Fruit fly (Drosophila melanogaster) whole organism, embryonic: ENCODE measurements around the gene Lamtor4.

Experiments
- CG10267 ChIP-seq: fragments of 200-800 bp; sonication (Bioruptor generic); optimal IDR thresholded peaks from 2 replicates; lab custom pipeline; 2018; ENCODE audit warnings: missing biosample characterization, mild to moderate bottlenecking, missing genetic modification characterization, moderate library complexity
- CG10462 ChIP-seq: fragments of 200-800 bp; sonication (Bioruptor generic); optimal IDR thresholded peaks from 2 replicates; lab custom pipeline; 2016; ENCODE audit warnings: missing biosample characterization, missing genetic modification characterization
- CG10979 ChIP-seq: fragments of 200-800 bp; sonication (Bioruptor generic); optimal IDR thresholded peaks from 2 replicates; lab custom pipeline; 2018; ENCODE audit warnings: missing biosample characterization, mild to moderate bottlenecking, missing genetic modification characterization, moderate library complexity
- CG11093 ChIP-seq: fragments of 200-800 bp; sonication (Bioruptor generic); IDR thresholded peaks from 3 replicates; pipeline ENCODE4 v1.3.6; 2022; ENCODE audit warnings: missing biosample characterization, missing genetic modification characterization
- CG12236 ChIP-seq: fragments of 200-800 bp; sonication (Bioruptor generic); optimal IDR thresholded peaks from 2 replicates; lab custom pipeline; 2016; ENCODE audit warnings: missing biosample characterization, missing genetic modification characterization
- CG12744 ChIP-seq: fragments of 200-800 bp; sonication (Bioruptor generic); optimal IDR thresholded peaks from 2 replicates; lab custom pipeline; 2016; ENCODE audit warnings: missing biosample characterization, missing genetic modification characterization
- CG15696 ChIP-seq: fragments of 200-800 bp; sonication (Bioruptor generic); optimal IDR thresholded peaks from 2 replicates; lab custom pipeline; 2019; ENCODE audit warnings: missing biosample characterization, mild to moderate bottlenecking, missing genetic modification characterization, moderate library complexity
- CG16863 ChIP-seq: fragments of 200-800 bp; sonication (Bioruptor generic); optimal IDR thresholded peaks from 3 replicates; lab custom pipeline; 2016; ENCODE audit warnings: missing biosample characterization, missing genetic modification characterization
- CG17359 ChIP-seq: fragments of 200-800 bp; sonication (Bioruptor generic); optimal IDR thresholded peaks from 3 replicates; lab custom pipeline; 2018; ENCODE audit warnings: missing biosample characterization, mild to moderate bottlenecking, missing genetic modification characterization, moderate library complexity
- CG17361 ChIP-seq: fragments of 200-800 bp; sonication (Bioruptor generic); IDR thresholded peaks from 3 replicates; pipeline ENCODE4 v1.3.6; 2022; ENCODE audit warnings: missing biosample characterization, missing genetic modification characterization
- CG18599 ChIP-seq: fragments of 200-800 bp; sonication (Bioruptor generic); optimal IDR thresholded peaks from 3 replicates; lab custom pipeline; 2017; ENCODE audit warnings: missing biosample characterization, missing genetic modification characterization, mild to moderate bottlenecking, moderate library complexity, missing genetic modification reagents
- CG18764 ChIP-seq: fragments of 200-800 bp; sonication (Bioruptor generic); optimal IDR thresholded peaks from 3 replicates; lab custom pipeline; 2016; ENCODE audit warnings: missing biosample characterization, missing genetic modification characterization
- CG2120 ChIP-seq: fragments of 200-800 bp; sonication (Bioruptor generic); optimal IDR thresholded peaks from 3 replicates; lab custom pipeline; 2016; ENCODE audit warnings: missing biosample characterization, missing genetic modification characterization
- CG30403 ChIP-seq: fragments of 200-800 bp; sonication (Bioruptor generic); optimal IDR thresholded peaks from 3 replicates; lab custom pipeline; 2016; ENCODE audit warnings: missing biosample characterization, missing genetic modification characterization
- CG31441 ChIP-seq: fragments of 200-800 bp; sonication (Bioruptor generic); IDR thresholded peaks from 2 replicates; pipeline ENCODE4 v1.3.6; 2022; ENCODE audit warnings: missing biosample characterization, missing genetic modification characterization
- CG34376 ChIP-seq: fragments of 200-800 bp; sonication (Bioruptor generic); optimal IDR thresholded peaks from 2 replicates; lab custom pipeline; 2018; ENCODE audit warnings: missing biosample characterization, mild to moderate bottlenecking, missing genetic modification characterization
- CG3995 ChIP-seq: fragments of 200-800 bp; sonication (Bioruptor generic); optimal IDR thresholded peaks from 3 replicates; lab custom pipeline; 2016; ENCODE audit warnings: missing biosample characterization, missing genetic modification characterization
- CG43689 ChIP-seq: fragments of 200-800 bp; sonication (Bioruptor generic); IDR thresholded peaks from 2 replicates; pipeline ENCODE4 v1.3.6; 2022; ENCODE audit warnings: missing biosample characterization, missing genetic modification characterization
- CG6791 ChIP-seq: fragments of 200-800 bp; sonication (Bioruptor generic); IDR thresholded peaks from 3 replicates; pipeline ENCODE4 v1.3.6; 2022; ENCODE audit warnings: missing biosample characterization, missing genetic modification characterization; ENCODE audit not compliant: partially characterized antibody
- CG7745 ChIP-seq: fragments of 200-800 bp; sonication (Bioruptor generic); optimal IDR thresholded peaks from 2 replicates; lab custom pipeline; 2018; ENCODE audit warnings: missing biosample characterization, mild to moderate bottlenecking, missing genetic modification characterization, moderate library complexity
- CG7987 ChIP-seq: fragments of 200-800 bp; sonication (Bioruptor generic); optimal IDR thresholded peaks from 2 replicates; lab custom pipeline; 2018; ENCODE audit warnings: missing biosample characterization, mild to moderate bottlenecking, missing genetic modification characterization, moderate library complexity
- CG8290 ChIP-seq, 3 experiments: fragments of 200-800 bp; sonication (Bioruptor generic); optimal IDR thresholded peaks; 2 replicates each; lab custom pipeline; 2016 to 2019; ENCODE audit warnings: missing biosample characterization in 3 of 3, missing genetic modification characterization in 3 of 3, mild to moderate bottlenecking in 2 of 3, moderate library complexity in 1 of 3
- CHES-1-like ChIP-seq: fragments of 200-800 bp; sonication (Bioruptor generic); optimal IDR thresholded peaks from 2 replicates; lab custom pipeline; 2016; ENCODE audit warnings: missing biosample characterization, missing genetic modification characterization
- CkIIα-i1 ChIP-seq: fragments of 200-800 bp; sonication (Bioruptor generic); IDR thresholded peaks from 2 replicates; pipeline ENCODE4 v1.3.6; 2022; ENCODE audit warnings: missing biosample characterization, missing genetic modification characterization
- CrebB ChIP-seq: fragments of 200-800 bp; sonication (Bioruptor generic); optimal IDR thresholded peaks from 3 replicates; lab custom pipeline; 2018; ENCODE audit warnings: missing biosample characterization, mild to moderate bottlenecking, missing genetic modification characterization
- Dad ChIP-seq: fragments of 200-800 bp; sonication (Bioruptor generic); optimal IDR thresholded peaks from 3 replicates; lab custom pipeline; 2016; ENCODE audit warnings: missing biosample characterization, missing genetic modification characterization
- Ets65A ChIP-seq: fragments of 200-800 bp; sonication (Bioruptor generic); peaks from one replicate; lab custom pipeline; 2016; ENCODE audit warnings: missing biosample characterization, missing genetic modification characterization
- Fer2 ChIP-seq: fragments of 200-800 bp; sonication (Bioruptor generic); optimal IDR thresholded peaks from 2 replicates; lab custom pipeline; 2018; ENCODE audit warnings: missing biosample characterization, mild to moderate bottlenecking, missing genetic modification characterization, moderate library complexity
- HmgD ChIP-seq: fragments of 200-800 bp; sonication (Bioruptor generic); optimal IDR thresholded peaks from 3 replicates; lab custom pipeline; 2016; ENCODE audit warnings: missing biosample characterization, missing genetic modification characterization
- HmgZ ChIP-seq: fragments of 200-800 bp; sonication (Bioruptor generic); optimal IDR thresholded peaks from 2 replicates; lab custom pipeline; 2018; ENCODE audit warnings: missing biosample characterization, mild to moderate bottlenecking, missing genetic modification characterization
- Hr39 ChIP-seq: fragments of >200 bp; optimal IDR thresholded peaks from 2 replicates; lab custom pipeline; 2017
- NFAT ChIP-seq: fragments of 200-800 bp; sonication (Bioruptor generic); IDR thresholded peaks from 2 replicates; pipeline ENCODE4 v1.3.6; 2022; ENCODE audit warnings: missing biosample characterization, missing genetic modification characterization
- Opbp ChIP-seq: fragments of 200-800 bp; sonication (Bioruptor generic); IDR thresholded peaks from 3 replicates; pipeline ENCODE4 v1.3.6; 2022; ENCODE audit warnings: missing biosample characterization, missing genetic modification characterization; ENCODE audit not compliant: partially characterized antibody
- Six4 ChIP-seq: fragments of 200-800 bp; sonication (Bioruptor generic); optimal IDR thresholded peaks from 2 replicates; lab custom pipeline; 2016; ENCODE audit warnings: missing biosample characterization, missing genetic modification characterization
- Sry-δ ChIP-seq: fragments of 200-800 bp; sonication (Bioruptor generic); optimal IDR thresholded peaks from 2 replicates; lab custom pipeline; 2016; ENCODE audit warnings: missing biosample characterization, missing genetic modification characterization
- Tbp ChIP-seq: fragments of >200 bp; optimal IDR thresholded peaks from 2 replicates; lab custom pipeline; 2018; ENCODE audit warnings: missing biosample characterization, missing genetic modification characterization
- Usf ChIP-seq: fragments of 200-800 bp; sonication (Bioruptor generic); optimal IDR thresholded peaks from 2 replicates; lab custom pipeline; 2017; ENCODE audit warnings: missing genotype, missing biosample characterization, missing genetic modification characterization
- bigmax ChIP-seq: fragments of 200-800 bp; sonication (Bioruptor generic); optimal IDR thresholded peaks from 2 replicates; lab custom pipeline; 2018; ENCODE audit warnings: missing biosample characterization, mild to moderate bottlenecking, missing genetic modification characterization
- ci ChIP-seq: fragments of 200-800 bp; sonication (Bioruptor generic); IDR thresholded peaks from 3 replicates; pipeline ENCODE4 v1.3.6; 2022; ENCODE audit warnings: missing biosample characterization, missing genetic modification characterization
- dimm ChIP-seq: fragments of 200-800 bp; sonication (Bioruptor generic); IDR thresholded peaks from 2 replicates; pipeline ENCODE4 v1.3.6; 2022; ENCODE audit warnings: missing biosample characterization, missing genetic modification characterization
- fd96Cb ChIP-seq: fragments of 200-800 bp; sonication (Bioruptor generic); optimal IDR thresholded peaks from 2 replicates; lab custom pipeline; 2018; ENCODE audit warnings: missing biosample characterization, mild to moderate bottlenecking, missing genetic modification characterization, moderate library complexity
- gsb ChIP-seq: fragments of 200-800 bp; sonication (Bioruptor generic); IDR thresholded peaks from 2 replicates; pipeline ENCODE4 v1.3.6; 2022; ENCODE audit warnings: missing biosample characterization, missing genetic modification characterization
- ham ChIP-seq: fragments of 200-800 bp; sonication (Bioruptor generic); IDR thresholded peaks from 2 replicates; pipeline ENCODE4 v1.3.6; 2022; ENCODE audit warnings: missing biosample characterization, missing genetic modification characterization
- hb ChIP-seq: fragments of 200-800 bp; sonication (Bioruptor generic); IDR thresholded peaks from 3 replicates; pipeline ENCODE4 v1.3.6; 2022; ENCODE audit warnings: missing biosample characterization, missing genetic modification characterization; ENCODE audit not compliant: partially characterized antibody
- hth ChIP-seq: fragments of >200 bp; optimal IDR thresholded peaks from 2 replicates; lab custom pipeline; 2017; ENCODE audit warnings: inconsistent platforms
- jumu ChIP-seq: fragments of 200-800 bp; sonication (Bioruptor generic); optimal IDR thresholded peaks from 3 replicates; lab custom pipeline; 2016; ENCODE audit warnings: missing biosample characterization, missing genetic modification characterization
- lmd ChIP-seq: fragments of 200-800 bp; sonication (Bioruptor generic); IDR thresholded peaks from 2 replicates; pipeline ENCODE4 v1.3.6; 2022; ENCODE audit warnings: missing biosample characterization, missing genetic modification characterization
- pb ChIP-seq: fragments of 200-800 bp; sonication (Bioruptor generic); optimal IDR thresholded peaks from 3 replicates; lab custom pipeline; 2016; ENCODE audit warnings: missing biosample characterization, missing genetic modification characterization
- ro ChIP-seq: fragments of 200-800 bp; sonication (Bioruptor generic); IDR thresholded peaks from 2 replicates; pipeline ENCODE4 v1.3.6; 2022; ENCODE audit warnings: missing biosample characterization, missing genetic modification characterization
- stwl ChIP-seq: fragments of 200-800 bp; sonication (Bioruptor generic); optimal IDR thresholded peaks from 3 replicates; lab custom pipeline; 2018; ENCODE audit warnings: missing biosample characterization, mild to moderate bottlenecking, missing genetic modification characterization, moderate library complexity
- unc-4 ChIP-seq: fragments of 200-800 bp; sonication (Bioruptor generic); IDR thresholded peaks from 2 replicates; pipeline ENCODE4 v1.3.6; 2022; ENCODE audit warnings: missing biosample characterization, missing genetic modification characterization; ENCODE audit not compliant: partially characterized antibody

Lamtor4 gene

DNA sequence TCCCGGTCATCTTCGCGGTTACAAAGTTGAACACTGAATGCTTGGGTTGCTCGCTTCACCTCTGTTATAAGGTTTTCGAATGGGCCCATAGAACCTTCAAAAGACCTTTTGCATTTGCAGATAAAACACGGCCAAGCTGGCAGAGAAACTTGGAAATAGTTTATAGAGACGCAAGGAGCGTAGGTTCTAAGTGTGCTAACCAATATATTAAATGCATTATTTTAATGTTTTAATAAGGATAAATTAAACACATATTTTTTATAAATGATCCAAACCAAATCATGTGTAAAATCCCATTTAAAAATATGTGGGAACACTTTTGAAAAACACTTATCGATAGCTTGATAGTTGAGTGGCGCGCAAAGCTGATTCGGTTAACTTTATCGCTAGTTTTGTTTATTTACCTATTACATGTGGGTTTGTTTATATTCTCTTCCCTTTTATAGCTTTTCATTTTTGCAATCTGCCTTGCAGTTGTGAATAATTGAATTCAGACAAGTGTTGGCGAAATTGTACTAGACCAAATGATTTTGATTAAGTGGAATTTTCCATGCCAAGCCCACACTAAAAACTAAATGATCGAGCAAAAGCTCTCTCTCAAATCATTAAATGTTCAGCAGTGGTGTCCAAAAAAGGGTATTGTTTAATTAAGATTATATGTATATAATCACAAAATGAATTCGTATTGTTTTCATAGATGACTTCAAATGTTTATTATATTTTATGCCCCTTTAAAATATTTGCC lies 43.5 kb downstream of the Lamtor4 start, which contains the start of gene CG12766 (continued):
- TF ChIP-seq CG16863: no peak
- TF ChIP-seq CG7745: no peak
- TF ChIP-seq ci (GFP tag; lab: Robert Waterston, UW): no peak
- no peak for TF ChIP-seq CG6791 (GFP tag; lab: Robert Waterston, UW)
- TF ChIP-seq CG17359 (tag; lab: Kevin White, UChicago): no peak
- no peak for TF ChIP-seq CG43689 (GFP tag; lab: Robert Waterston, UW)
- TF ChIP-seq CG30403 (GFP tag; lab: Kevin White, UChicago): no peak
- peak; percentile 55; the same call in 1 of the 3 replicates for TF ChIP-seq hb (GFP tag; lab: Robert Waterston, UW)
- TF ChIP-seq CG8290 (GFP tag; optimal IDR thresholded peaks at IDR 0.05; lab: Kevin White, UChicago): no peak
- peak in 1 of 2 experiments; percentile 33 for TF ChIP-seq CG8290 (tag; optimal IDR thresholded peaks at IDR 0.05; lab: Kevin White, UChicago)
- peak; percentile 66 for TF ChIP-seq CG2120
- no peak for TF ChIP-seq CG17361 (GFP tag; lab: Robert Waterston, UW)
- TF ChIP-seq gsb: no peak
- TF ChIP-seq CG10979 (tag; lab: Kevin White, UChicago): no peak
- no peak for TF ChIP-seq CG7987 (GFP tag; lab: Kevin White, UChicago)
- TF ChIP-seq hth (lab: Kevin White, UChicago): no peak
- TF ChIP-seq CG3995 (GFP tag; lab: Kevin White, UChicago): no peak
- TF ChIP-seq Opbp (GFP tag; lab: Robert Waterston, UW): peak; percentile 34; the same call in 1 of the 3 replicates
- no peak for TF ChIP-seq CG31441 (GFP tag; lab: Robert Waterston, UW)
- no peak for TF ChIP-seq Ets65A (GFP tag; lab: Kevin White, UChicago)
- no peak for TF ChIP-seq CkIIα-i1 (GFP tag; lab: Robert Waterston, UW)
- TF ChIP-seq Dad (GFP tag; lab: Kevin White, UChicago): no peak
- no peak for TF ChIP-seq jumu (GFP tag; lab: Kevin White, UChicago)
- TF ChIP-seq Usf (GFP tag; lab: Kevin White, UChicago): no peak
- no peak for TF ChIP-seq CG11093
- no peak for TF ChIP-seq Sry-δ (GFP tag; lab: Kevin White, UChicago)
- TF ChIP-seq Six4 (GFP tag; lab: Kevin White, UChicago): no peak
- no peak for TF ChIP-seq bigmax (GFP tag; lab: Kevin White, UChicago)
- TF ChIP-seq fd96Cb (tag; lab: Kevin White, UChicago): no peak
- no peak for TF ChIP-seq CG10267 (tag; lab: Kevin White, UChicago)
- no peak for TF ChIP-seq Fer2
- TF ChIP-seq CG18764 (GFP tag; lab: Kevin White, UChicago): no peak
- no peak for TF ChIP-seq CG12236 (GFP tag; lab: Kevin White, UChicago)
- no peak for TF ChIP-seq CHES-1-like
- no peak for TF ChIP-seq HmgD
- TF ChIP-seq stwl (tag; lab: Kevin White, UChicago): no peak
- peak; percentile 15 for TF ChIP-seq HmgZ (tag; lab: Kevin White, UChicago)
- no peak for TF ChIP-seq Hr39 (lab: Kevin White, UChicago)
- no peak for TF ChIP-seq ham
- no peak for TF ChIP-seq ro (GFP tag; lab: Robert Waterston, UW)
- TF ChIP-seq CG15696 (tag; lab: Kevin White, UChicago): no peak
- TF ChIP-seq CG34376 (GFP tag; lab: Kevin White, UChicago): no peak
- no peak for TF ChIP-seq pb
- TF ChIP-seq CG18599 (GFP tag; lab: Kevin White, UChicago): peak; percentile 44
- 0 out of 2 replicates have a peak, but pooled peaks have one; percentile 43 for TF ChIP-seq unc-4 (GFP tag; lab: Robert Waterston, UW)
- no peak for TF ChIP-seq dimm (GFP tag; lab: Robert Waterston, UW)
- TF ChIP-seq CG12744: no peak
- peak; percentile 69 for TF ChIP-seq NFAT (GFP tag; lab: Robert Waterston, UW)
- no peak for TF ChIP-seq CG10462 (GFP tag; lab: Kevin White, UChicago)
- no peak for TF ChIP-seq CrebB (tag; lab: Kevin White, UChicago)
- no peak for TF ChIP-seq Tbp (GFP tag; lab: Kevin White, UChicago)
- TF ChIP-seq lmd (GFP tag; lab: Robert Waterston, UW): no peak
